Fruit fly (Drosophila melanogaster) whole organism, pupa: Measurements from ENCODE around the gene CG45075.

Source experiments
- CG10348 ChIP-seq: fragments of 200-800 bp; sonication (Bioruptor generic); IDR thresholded peaks from 2 replicates; pipeline ENCODE4 v1.3.6; 2022; ENCODE audit warnings: missing biosample characterization, missing genetic modification characterization
- CG12605 ChIP-seq: fragments of 200-800 bp; sonication (Bioruptor generic); IDR thresholded peaks from 2 replicates; pipeline ENCODE4 v1.3.6; 2022; ENCODE audit warnings: missing biosample characterization, missing genetic modification characterization
- CG13204 ChIP-seq: fragments of 200-800 bp; sonication (Bioruptor generic); optimal IDR thresholded peaks from 2 replicates; lab custom pipeline; 2018; ENCODE audit warnings: missing biosample characterization, mild to moderate bottlenecking, missing genetic modification characterization, moderate library complexity
- CG14655 ChIP-seq: fragments of 200-800 bp; sonication (Bioruptor generic); optimal IDR thresholded peaks from 3 replicates; lab custom pipeline; 2017; ENCODE audit warnings: mild to moderate bottlenecking, missing biosample characterization, missing genetic modification reagents, missing genetic modification characterization
- CG15710 ChIP-seq: fragments of 200-800 bp; sonication (Bioruptor generic); optimal IDR thresholded peaks from 2 replicates; lab custom pipeline; 2018; ENCODE audit warnings: missing biosample characterization, mild to moderate bottlenecking, missing genetic modification characterization, moderate library complexity
- CG17806 ChIP-seq: fragments of 200-800 bp; sonication (Bioruptor generic); optimal IDR thresholded peaks from 2 replicates; lab custom pipeline; 2018; ENCODE audit warnings: missing biosample characterization, mild to moderate bottlenecking, missing genetic modification characterization, moderate library complexity
- CG32121 ChIP-seq: fragments of 200-800 bp; sonication (Bioruptor generic); IDR thresholded peaks from 2 replicates; pipeline ENCODE4 v1.3.6; 2022; ENCODE audit warnings: missing biosample characterization, missing genetic modification characterization
- CG34367 ChIP-seq: fragments of 200-800 bp; sonication (Bioruptor generic); optimal IDR thresholded peaks from 2 replicates; lab custom pipeline; 2018; ENCODE audit warnings: missing biosample characterization, mild to moderate bottlenecking, missing genetic modification characterization
- CG4496 ChIP-seq: fragments of 200-800 bp; sonication (Bioruptor generic); IDR thresholded peaks from 3 replicates; pipeline ENCODE4 v1.3.6; 2022; ENCODE audit warnings: missing biosample characterization, missing genetic modification characterization
- CG8159 ChIP-seq: fragments of 200-800 bp; sonication (Bioruptor generic); optimal IDR thresholded peaks from 3 replicates; lab custom pipeline; 2018; ENCODE audit warnings: missing biosample characterization, mild to moderate bottlenecking, missing genetic modification characterization, moderate library complexity
- CG8301 ChIP-seq: fragments of 200-800 bp; sonication (Bioruptor generic); optimal IDR thresholded peaks from 2 replicates; lab custom pipeline; 2018; ENCODE audit warnings: missing biosample characterization, mild to moderate bottlenecking, missing genetic modification characterization
- CG9948 ChIP-seq: fragments of 200-800 bp; sonication (Bioruptor generic); optimal IDR thresholded peaks from 2 replicates; lab custom pipeline; 2018; ENCODE audit warnings: missing biosample characterization, mild to moderate bottlenecking, missing genetic modification characterization, moderate library complexity
- D1 ChIP-seq: fragments of 200-800 bp; sonication (Bioruptor generic); optimal IDR thresholded peaks from 2 replicates; lab custom pipeline; 2018; ENCODE audit warnings: missing biosample characterization, mild to moderate bottlenecking, missing genetic modification characterization, moderate library complexity
- EcR ChIP-seq: fragments of 200-800 bp; sonication (Bioruptor generic); optimal IDR thresholded peaks from 3 replicates; lab custom pipeline; 2019; ENCODE audit warnings: missing biosample characterization, missing genetic modification characterization, mild to moderate bottlenecking, moderate library complexity, missing genetic modification reagents
- Ets98B ChIP-seq: fragments of 200-800 bp; sonication (Bioruptor generic); IDR thresholded peaks from 2 replicates; pipeline ENCODE4 v1.3.6; 2022; ENCODE audit warnings: missing biosample characterization, missing genetic modification characterization
- Pif1A ChIP-seq: fragments of 200-800 bp; sonication (Bioruptor generic); optimal IDR thresholded peaks from 3 replicates; lab custom pipeline; 2016; ENCODE audit warnings: missing biosample characterization, missing genetic modification characterization
- Pif1B ChIP-seq: fragments of 200-800 bp; sonication (Bioruptor generic); optimal IDR thresholded peaks from 3 replicates; lab custom pipeline; 2016; ENCODE audit warnings: missing biosample characterization, missing genetic modification characterization
- Snoo ChIP-seq: fragments of 200-800 bp; sonication (Bioruptor generic); optimal IDR thresholded peaks from 3 replicates; lab custom pipeline; 2017; ENCODE audit warnings: missing biosample characterization, mild to moderate bottlenecking, missing genetic modification characterization, inconsistent platforms
- fd96Ca ChIP-seq: fragments of 200-800 bp; sonication (Bioruptor generic); IDR thresholded peaks from 3 replicates; pipeline ENCODE4 v1.3.6; 2022; ENCODE audit warnings: missing biosample characterization, missing genetic modification characterization
- gl ChIP-seq: fragments of 200-800 bp; sonication (Bioruptor generic); optimal IDR thresholded peaks from 2 replicates; lab custom pipeline; 2018; ENCODE audit warnings: missing biosample characterization, mild to moderate bottlenecking, missing genetic modification characterization
- rn ChIP-seq: fragments of 200-800 bp; sonication (Bioruptor generic); IDR thresholded peaks from 2 replicates; pipeline ENCODE4 v1.3.6; 2022; ENCODE audit warnings: missing biosample characterization, missing genetic modification characterization

Gene CG45075

DNA sequence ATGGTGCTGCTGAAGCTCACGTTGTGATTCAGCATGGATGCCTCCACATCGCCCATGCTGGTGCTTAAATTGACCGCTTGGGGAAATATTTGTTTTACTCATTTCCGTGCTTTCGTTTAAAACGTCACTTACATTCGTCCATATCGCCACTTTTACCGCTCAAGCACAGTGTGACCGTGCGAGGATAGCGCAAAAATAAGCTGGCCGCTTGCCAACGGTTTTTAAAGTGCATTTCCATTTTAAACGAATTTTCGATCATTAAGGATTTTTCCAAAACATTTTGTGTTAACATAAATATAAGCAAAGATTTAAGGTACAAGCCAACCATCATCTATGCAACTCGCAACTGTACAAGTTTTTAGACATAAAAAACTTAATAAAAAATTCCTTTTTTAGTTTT, 36.3 kb downstream of the CG45075 start, which contains the start of gene WDR79:
Gene WDR79 (minus strand): TSS at position 298 of the 400 bp plus-strand sequence.
- TF ChIP-seq CG15710, result no peak
- TF ChIP-seq Snoo (tag; lab: Kevin White, UChicago), result no peak
- no peak for TF ChIP-seq rn (GFP tag; lab: Robert Waterston, UW)
- no peak for TF ChIP-seq CG9948 (tag; lab: Kevin White, UChicago)
- no peak for TF ChIP-seq CG13204 (GFP tag; lab: Kevin White, UChicago)
- TF ChIP-seq CG4496, result no peak
- no peak for TF ChIP-seq CG12605 (GFP tag; lab: Robert Waterston, UW)
- no peak for TF ChIP-seq fd96Ca (GFP tag; lab: Robert Waterston, UW)
- no peak for TF ChIP-seq Pif1B (GFP tag; lab: Kevin White, UChicago)
- no peak for TF ChIP-seq Ets98B (GFP tag; lab: Robert Waterston, UW)
- TF ChIP-seq CG10348, result no peak
- no peak for TF ChIP-seq CG34367 (tag; lab: Kevin White, UChicago)
- no peak for TF ChIP-seq CG32121 (GFP tag; lab: Robert Waterston, UW)
- no peak for TF ChIP-seq gl (tag; lab: Kevin White, UChicago)
- TF ChIP-seq CG8301 (tag; lab: Kevin White, UChicago), result no peak
- no peak for TF ChIP-seq CG14655 (GFP tag; lab: Kevin White, UChicago)
- TF ChIP-seq CG17806 (tag; lab: Kevin White, UChicago), result no peak
- TF ChIP-seq D1 (tag; lab: Kevin White, UChicago), result no peak
- TF ChIP-seq EcR (GFP tag; lab: Kevin White, UChicago), result no peak

- TF ChIP-seq CG4496 (no peak), Ets98B (GFP tag; lab: Robert Waterston, UW) (no peak), CG8301 (tag; lab: Kevin White, UChicago) (no peak), CG13204 (GFP tag; lab: Kevin White, UChicago) (no peak), CG10348 (no peak), gl (tag; lab: Kevin White, UChicago) (no peak), CG8159 (tag; lab: Kevin White, UChicago) (no peak), CG34367 (tag; lab: Kevin White, UChicago) (no peak), rn (GFP tag; lab: Robert Waterston, UW) (no peak), Pif1A (GFP tag; lab: Kevin White, UChicago) (no peak), Pif1B (GFP tag; lab: Kevin White, UChicago) (no peak), CG9948 (tag; lab: Kevin White, UChicago) (no peak), fd96Ca (GFP tag; lab: Robert Waterston, UW) (no peak), CG32121 (GFP tag; lab: Robert Waterston, UW) (no peak), EcR (GFP tag; lab: Kevin White, UChicago) (no peak), CG17806 (tag; lab: Kevin White, UChicago) (no peak), CG15710 (no peak), CG14655 (GFP tag; lab: Kevin White, UChicago) (no peak)
Observed at dm6 chr2L:6130522-6131073, 39.4 kb downstream of the CG45075 start, which contains the start of the genes B9d2, tctn and CG9222. TSS of gene B9d2 (minus strand) at chr2L:6130651. TSS of gene tctn (minus strand) at chr2L:6130651. TSS of gene CG9222 (plus strand) at chr2L:6131023.

- no peak for TF ChIP-seq Ets98B (GFP tag; lab: Robert Waterston, UW)
- TF ChIP-seq Pif1B (GFP tag; lab: Kevin White, UChicago), result no peak
- no peak for TF ChIP-seq gl (tag; lab: Kevin White, UChicago)
- no peak for TF ChIP-seq CG4496
- no peak for TF ChIP-seq CG8301 (tag; lab: Kevin White, UChicago)
- TF ChIP-seq D1 (tag; lab: Kevin White, UChicago), result no peak
- no peak for TF ChIP-seq Pif1A (GFP tag; lab: Kevin White, UChicago)
- no peak for TF ChIP-seq rn (GFP tag; lab: Robert Waterston, UW)
- TF ChIP-seq Snoo (tag; lab: Kevin White, UChicago), result no peak
- TF ChIP-seq CG10348, result no peak
- no peak for TF ChIP-seq CG14655 (GFP tag; lab: Kevin White, UChicago)
- no peak for TF ChIP-seq CG9948 (tag; lab: Kevin White, UChicago)
- no peak for TF ChIP-seq CG12605 (GFP tag; lab: Robert Waterston, UW)
- no peak for TF ChIP-seq CG15710
- TF ChIP-seq, all 21 proteins: peak for 0
Observed at dm6 chr2L:6139082-6139481, 47.9 kb downstream of the CG45075 start, which contains the start of gene CG13991. TSS of gene CG13991 (plus strand) at chr2L:6139382.
